Worm (Caenorhabditis elegans): ENCODE data around the gene F41C3.11.

- TF ChIP-seq ttx-3 (tag; optimal IDR thresholded peaks at IDR 0.05) (no peak), che-1 (tag; optimal IDR thresholded peaks at IDR 0.05) (no peak), fkh-10 (GFP tag; optimal IDR thresholded peaks at IDR 0.05) (no peak), nhr-11 (tag; optimal IDR thresholded peaks at IDR 0.05) (no peak), nhr-232 (tag; optimal IDR thresholded peaks at IDR 0.05) (no peak), fkh-6 (tag; optimal IDR thresholded peaks at IDR 0.05) (no peak), sdc-2 (tag; optimal IDR thresholded peaks at IDR 0.05) (no peak), ceh-6 (GFP tag; optimal IDR thresholded peaks at IDR 0.05) (no peak)
Measured at ce11 chrII:4681391-4681790, 52.4 kb downstream of the F41C3.11 start, which contains the start of gene T05A7.7.
